Fruit fly (Drosophila melanogaster) whole organism, embryonic: Measurements from ENCODE around the gene Epp.

Source experiments
- ATbp ChIP-seq: fragments of 200-800 bp; sonication (Bioruptor generic); optimal IDR thresholded peaks from 2 replicates; lab custom pipeline; 2017; ENCODE audit warnings: missing biosample characterization, mild to moderate bottlenecking, missing genetic modification characterization, missing genetic modification reagents
- CG11247 ChIP-seq: fragments of 200-800 bp; sonication (Bioruptor generic); IDR thresholded peaks from 2 replicates; pipeline ENCODE4 v1.3.6; 2022; ENCODE audit warnings: missing biosample characterization, missing genetic modification characterization
- CG11456 ChIP-seq: fragments of 200-800 bp; sonication (Bioruptor generic); IDR thresholded peaks from 3 replicates; pipeline ENCODE4 v1.3.6; 2022; ENCODE audit warnings: missing biosample characterization, missing genetic modification characterization
- CG12155 ChIP-seq: fragments of 200-800 bp; sonication (Bioruptor generic); optimal IDR thresholded peaks from 3 replicates; lab custom pipeline; 2016; ENCODE audit warnings: missing biosample characterization, missing genetic modification characterization
- CG14441 ChIP-seq: fragments of 200-800 bp; sonication (Bioruptor generic); IDR thresholded peaks from 2 replicates; pipeline ENCODE4 v1.3.6; 2022; ENCODE audit warnings: missing biosample characterization, missing genetic modification characterization
- CG1529 ChIP-seq: fragments of 200-800 bp; sonication (Bioruptor generic); optimal IDR thresholded peaks from 3 replicates; lab custom pipeline; 2018; ENCODE audit warnings: missing biosample characterization, missing genetic modification characterization
- CG1602 ChIP-seq: fragments of 200-800 bp; sonication (Bioruptor generic); optimal IDR thresholded peaks from 3 replicates; lab custom pipeline; 2016; ENCODE audit warnings: missing biosample characterization, missing genetic modification characterization
- CG17361 ChIP-seq: fragments of 200-800 bp; sonication (Bioruptor generic); IDR thresholded peaks from 3 replicates; pipeline ENCODE4 v1.3.6; 2022; ENCODE audit warnings: missing biosample characterization, missing genetic modification characterization
- CG18599 ChIP-seq: fragments of 200-800 bp; sonication (Bioruptor generic); optimal IDR thresholded peaks from 3 replicates; lab custom pipeline; 2017; ENCODE audit warnings: missing biosample characterization, missing genetic modification characterization, mild to moderate bottlenecking, moderate library complexity, missing genetic modification reagents
- CG2120 ChIP-seq: fragments of 200-800 bp; sonication (Bioruptor generic); optimal IDR thresholded peaks from 3 replicates; lab custom pipeline; 2016; ENCODE audit warnings: missing biosample characterization, missing genetic modification characterization
- CG4424 ChIP-seq: fragments of 200-800 bp; sonication (Bioruptor generic); optimal IDR thresholded peaks from 3 replicates; lab custom pipeline; 2016; ENCODE audit warnings: missing biosample characterization, missing genetic modification characterization
- CG6689 ChIP-seq: fragments of 200-800 bp; sonication (Bioruptor generic); IDR thresholded peaks from 2 replicates; pipeline ENCODE4 v1.3.6; 2022; ENCODE audit warnings: missing biosample characterization, missing genetic modification characterization
- CG7786 ChIP-seq: fragments of 200-800 bp; sonication (Bioruptor generic); optimal IDR thresholded peaks from 2 replicates; lab custom pipeline; 2016; ENCODE audit warnings: missing biosample characterization, missing genetic modification characterization
- CG8089 ChIP-seq: fragments of 200-800 bp; sonication (Bioruptor generic); optimal IDR thresholded peaks from 3 replicates; lab custom pipeline; 2016; ENCODE audit warnings: missing biosample characterization, missing genetic modification characterization
- CG8478 ChIP-seq: fragments of >200 bp; optimal IDR thresholded peaks from 2 replicates; lab custom pipeline; 2018
- CG9727 ChIP-seq: fragments of 200-800 bp; sonication (Bioruptor generic); optimal IDR thresholded peaks from 3 replicates; lab custom pipeline; 2017; ENCODE audit warnings: missing biosample characterization, mild to moderate bottlenecking, missing genetic modification characterization
- CHES-1-like ChIP-seq: fragments of 200-800 bp; sonication (Bioruptor generic); optimal IDR thresholded peaks from 2 replicates; lab custom pipeline; 2016; ENCODE audit warnings: missing biosample characterization, missing genetic modification characterization
- D19B ChIP-seq: fragments of 200-800 bp; sonication (Bioruptor generic); optimal IDR thresholded peaks from 2 replicates; lab custom pipeline; 2017; ENCODE audit warnings: missing biosample characterization, mild to moderate bottlenecking, missing genetic modification characterization
- Dek ChIP-seq: fragments of 200-800 bp; sonication (Bioruptor generic); optimal IDR thresholded peaks from 3 replicates; lab custom pipeline; 2019; ENCODE audit warnings: missing biosample characterization, mild to moderate bottlenecking, missing genetic modification characterization, moderate library complexity
- Dip3 ChIP-seq: fragments of 200-800 bp; sonication (Bioruptor generic); optimal IDR thresholded peaks from 3 replicates; lab custom pipeline; 2016; ENCODE audit warnings: missing biosample characterization, missing genetic modification characterization
- Hmr ChIP-seq: fragments of 200-800 bp; sonication (Bioruptor generic); optimal IDR thresholded peaks from 3 replicates; lab custom pipeline; 2017; ENCODE audit warnings: mild to moderate bottlenecking, missing biosample characterization, missing genetic modification reagents, missing genetic modification characterization
- Hsf ChIP-seq: fragments of 200-800 bp; sonication (Bioruptor generic); optimal IDR thresholded peaks from 3 replicates; lab custom pipeline; 2016; ENCODE audit warnings: missing biosample characterization, missing genetic modification characterization
- MBD-R2 ChIP-seq: fragments of 200-800 bp; sonication (Bioruptor generic); IDR thresholded peaks from 2 replicates; pipeline ENCODE4 v1.3.6; 2022; ENCODE audit warnings: missing biosample characterization, missing genetic modification characterization
- Myb ChIP-seq: fragments of 200-800 bp; sonication (Bioruptor generic); optimal IDR thresholded peaks from 2 replicates; lab custom pipeline; 2016; ENCODE audit warnings: missing biosample characterization, missing genetic modification characterization
- Oaz ChIP-seq: fragments of 200-800 bp; sonication (Bioruptor generic); IDR thresholded peaks from 2 replicates; pipeline ENCODE4 v1.3.6; 2022; ENCODE audit warnings: missing biosample characterization, missing genetic modification characterization
- Optix ChIP-seq: fragments of 200-800 bp; sonication (Bioruptor generic); IDR thresholded peaks from 3 replicates; pipeline ENCODE4 v1.3.6; 2022; ENCODE audit warnings: missing biosample characterization, missing genetic modification characterization
- Side ChIP-seq: fragments of 200-800 bp; sonication (Bioruptor generic); optimal IDR thresholded peaks from 2 replicates; lab custom pipeline; 2016; ENCODE audit warnings: missing biosample characterization, missing genetic modification characterization
- Sox102F ChIP-seq: fragments of 200-800 bp; sonication (Bioruptor generic); optimal IDR thresholded peaks from 2 replicates; lab custom pipeline; 2018; ENCODE audit warnings: missing biosample characterization, mild to moderate bottlenecking, missing genetic modification characterization, moderate library complexity
- Sry-δ ChIP-seq: fragments of 200-800 bp; sonication (Bioruptor generic); optimal IDR thresholded peaks from 2 replicates; lab custom pipeline; 2016; ENCODE audit warnings: missing biosample characterization, missing genetic modification characterization
- Xbp1 ChIP-seq: fragments of 200-800 bp; sonication (Bioruptor generic); optimal IDR thresholded peaks from 3 replicates; lab custom pipeline; 2016; ENCODE audit warnings: missing biosample characterization, mild to moderate bottlenecking, missing genetic modification characterization
- ap ChIP-seq: fragments of 200-800 bp; sonication (Bioruptor generic); IDR thresholded peaks from 2 replicates; pipeline ENCODE4 v1.3.6; 2022; ENCODE audit warnings: missing biosample characterization, missing genetic modification characterization
- crc ChIP-seq: fragments of 200-800 bp; sonication (Bioruptor generic); optimal IDR thresholded peaks from 2 replicates; lab custom pipeline; 2016; ENCODE audit warnings: missing biosample characterization, missing genetic modification characterization
- croc ChIP-seq: fragments of 200-800 bp; sonication (Bioruptor generic); conservative IDR thresholded peaks from 3 replicates; pipeline ENCODE4 v1.3.6; 2022; ENCODE audit warnings: missing biosample characterization, missing genetic modification characterization
- dan ChIP-seq: fragments of 200-800 bp; sonication (Bioruptor generic); IDR thresholded peaks from 2 replicates; pipeline ENCODE4 v1.3.6; 2022; ENCODE audit warnings: missing biosample characterization, missing genetic modification characterization
- dysf ChIP-seq: fragments of 200-800 bp; sonication (Bioruptor generic); IDR thresholded peaks from 3 replicates; pipeline ENCODE4 v1.3.6; 2022; ENCODE audit warnings: missing biosample characterization, missing genetic modification characterization
- gce ChIP-seq: fragments of 200-800 bp; sonication (Bioruptor generic); IDR thresholded peaks from 3 replicates; pipeline ENCODE4 v1.3.6; 2022; ENCODE audit warnings: missing biosample characterization, missing genetic modification characterization
- grn ChIP-seq: fragments of 200-800 bp; sonication (Bioruptor generic); optimal IDR thresholded peaks from 3 replicates; lab custom pipeline; 2017; ENCODE audit warnings: missing biosample characterization, missing genetic modification characterization
- gsb-n ChIP-seq: fragments of 200-800 bp; sonication (Bioruptor generic); optimal IDR thresholded peaks from 3 replicates; lab custom pipeline; 2018; ENCODE audit warnings: missing biosample characterization, mild to moderate bottlenecking, missing genetic modification characterization
- h ChIP-seq: fragments of >200 bp; optimal IDR thresholded peaks from 2 replicates; lab custom pipeline; 2017
- jing ChIP-seq: fragments of 200-800 bp; sonication (Bioruptor generic); optimal IDR thresholded peaks from 2 replicates; lab custom pipeline; 2018; ENCODE audit warnings: missing biosample characterization, mild to moderate bottlenecking, missing genetic modification characterization
- pum ChIP-seq: fragments of 200-800 bp; sonication (Bioruptor generic); optimal IDR thresholded peaks from 2 replicates; lab custom pipeline; 2016; ENCODE audit warnings: missing biosample characterization, missing genetic modification characterization
- pzg ChIP-seq: fragments of 200-800 bp; sonication (Bioruptor generic); optimal IDR thresholded peaks from 3 replicates; lab custom pipeline; 2018; ENCODE audit warnings: missing biosample characterization, mild to moderate bottlenecking, missing genetic modification characterization, moderate library complexity
- run ChIP-seq: fragments of 200-800 bp; sonication (Bioruptor generic); optimal IDR thresholded peaks from 3 replicates; lab custom pipeline; 2018; ENCODE audit warnings: missing biosample characterization, mild to moderate bottlenecking, missing genetic modification characterization
- scrt ChIP-seq: fragments of 200-800 bp; sonication (Bioruptor generic); optimal IDR thresholded peaks from 2 replicates; lab custom pipeline; 2018; ENCODE audit warnings: missing biosample characterization, mild to moderate bottlenecking, missing genetic modification characterization, moderate library complexity
- slbo ChIP-seq: fragments of 200-800 bp; sonication (Bioruptor generic); IDR thresholded peaks from 2 replicates; pipeline ENCODE4 v1.3.6; 2022; ENCODE audit warnings: missing biosample characterization, missing genetic modification characterization
- ttk ChIP-seq: fragments of 200-800 bp; sonication (Bioruptor generic); IDR thresholded peaks from 2 replicates; pipeline ENCODE4 v2.1.2; 2022; ENCODE audit warnings: missing biosample characterization, missing genetic modification characterization
- unpg ChIP-seq: fragments of 200-800 bp; sonication (Bioruptor generic); optimal IDR thresholded peaks from 3 replicates; lab custom pipeline; 2018; ENCODE audit warnings: missing biosample characterization, mild to moderate bottlenecking, missing genetic modification characterization, moderate library complexity
- vfl ChIP-seq: fragments of 200-800 bp; sonication (Bioruptor generic); optimal IDR thresholded peaks from 2 replicates; lab custom pipeline; 2016; ENCODE audit warnings: missing biosample characterization, missing genetic modification characterization
- zfh1 ChIP-seq: fragments of 200-800 bp; sonication (Bioruptor generic); IDR thresholded peaks from 3 replicates; pipeline ENCODE4 v1.3.6; 2022; ENCODE audit warnings: missing biosample characterization, missing genetic modification characterization
- zfh2 ChIP-seq: fragments of 200-800 bp; sonication (Bioruptor generic); optimal IDR thresholded peaks from 2 replicates; lab custom pipeline; 2016; ENCODE audit warnings: missing biosample characterization, missing genetic modification characterization

Gene Epp

dm6 chr3R:23941643-23942424 is 50.9 kb downstream of the Epp start (continued):
- TF ChIP-seq Optix (GFP tag; lab: Robert Waterston, UW) = 0 out of 3 replicates have a peak, but pooled peaks have one; percentile 34
- TF ChIP-seq jing = no peak
- TF ChIP-seq Sox102F (GFP tag; lab: Kevin White, UChicago) = peak; percentile 50
- TF ChIP-seq crc (GFP tag; lab: Kevin White, UChicago) = peak; percentile 10
- TF ChIP-seq CG8478 = no peak
- TF ChIP-seq Xbp1 (GFP tag; lab: Kevin White, UChicago) = peak; percentile 43
- TF ChIP-seq ATbp = peak; percentile 1
- TF ChIP-seq croc = no peak
- TF ChIP-seq CG4424 (GFP tag; lab: Kevin White, UChicago) = peak; percentile 11
- peak; percentile 39 for TF ChIP-seq unpg (GFP tag; lab: Kevin White, UChicago)
- peak; percentile 31 for TF ChIP-seq CG7786 (GFP tag; lab: Kevin White, UChicago)
- peak; percentile 2 for TF ChIP-seq vfl
- 0 out of 2 replicates have a peak, but pooled peaks have one; percentile 43 for TF ChIP-seq Oaz (GFP tag; lab: Robert Waterston, UW)
- no peak for TF ChIP-seq dan (GFP tag; lab: Robert Waterston, UW)
- 0 out of 3 replicates have a peak, but pooled peaks have one; percentile 34 for TF ChIP-seq CG17361
- peak; percentile 60; the same call in 1 of the 2 replicates for TF ChIP-seq CG14441
- TF ChIP-seq CG2120 (GFP tag; lab: Kevin White, UChicago) = peak; percentile 68
- TF ChIP-seq gce (GFP tag; lab: Robert Waterston, UW) = 0 out of 3 replicates have a peak, but pooled peaks have one; percentile 18
- peak; percentile 54 for TF ChIP-seq Hmr (GFP tag; lab: Kevin White, UChicago)
- peak; percentile 20 for TF ChIP-seq pum (GFP tag; lab: Kevin White, UChicago)
- TF ChIP-seq scrt (GFP tag; lab: Kevin White, UChicago) = no peak
- TF ChIP-seq CG11247 (GFP tag; lab: Robert Waterston, UW) = peak; percentile 20; the same call in 1 of the 2 replicates
- peak; percentile 20 for TF ChIP-seq zfh2 (GFP tag; lab: Kevin White, UChicago)
- 0 out of 3 replicates have a peak, but pooled peaks have one; percentile 29 for TF ChIP-seq CG11456 (GFP tag; lab: Robert Waterston, UW)
- TF ChIP-seq CG18599 (GFP tag; lab: Kevin White, UChicago) = peak; percentile 65
- TF ChIP-seq grn = no peak
- TF ChIP-seq CG1529 (GFP tag; lab: Kevin White, UChicago) = no peak
- TF ChIP-seq CG9727 (GFP tag; lab: Kevin White, UChicago) = peak; percentile 33
- peak; percentile 32 for TF ChIP-seq Hsf
- TF ChIP-seq Dek (tag; lab: Kevin White, UChicago) = peak; percentile 9
- peak; percentile 9 for TF ChIP-seq CG12155 (GFP tag; lab: Kevin White, UChicago)
- peak; percentile 44 for TF ChIP-seq CHES-1-like (GFP tag; lab: Kevin White, UChicago)
- TF ChIP-seq dysf (GFP tag; lab: Robert Waterston, UW) = peak; percentile 48; the same call in 1 of the 3 replicates
- TF ChIP-seq CG6689 (GFP tag; lab: Robert Waterston, UW) = peak; percentile 66
- peak; percentile 4 for TF ChIP-seq Sry-δ (GFP tag; lab: Kevin White, UChicago)
- TF ChIP-seq pzg (GFP tag; lab: Kevin White, UChicago) = no peak
- peak; percentile 25 for TF ChIP-seq CG1602 (GFP tag; lab: Kevin White, UChicago)
- no peak for TF ChIP-seq gsb-n (tag; lab: Kevin White, UChicago)
- peak; percentile 20 for TF ChIP-seq D19B (GFP tag; lab: Kevin White, UChicago)
- no peak for TF ChIP-seq MBD-R2 (GFP tag; lab: Robert Waterston, UW)
- TF ChIP-seq ttk (GFP tag; lab: Robert Waterston, UW) = peak; percentile 40; the same call in 1 of the 2 replicates
- TF ChIP-seq slbo (GFP tag; lab: Robert Waterston, UW) = peak; percentile 59
- peak; percentile 13 for TF ChIP-seq Side (GFP tag; lab: Kevin White, UChicago)
- TF ChIP-seq run (tag; lab: Kevin White, UChicago) = no peak
- 0 out of 2 replicates have a peak, but pooled peaks have one; percentile 6 for TF ChIP-seq ap
- TF ChIP-seq Dip3 (GFP tag; lab: Kevin White, UChicago) = peak; percentile 41
- no peak for TF ChIP-seq h (lab: Kevin White, UChicago)
- TF ChIP-seq zfh1 = 0 out of 3 replicates have a peak, but pooled peaks have one; percentile 40
- no peak for TF ChIP-seq CG8089 (GFP tag; lab: Kevin White, UChicago)
- peak; percentile 23 for TF ChIP-seq Myb (GFP tag; lab: Kevin White, UChicago)
